Fruit fly (Drosophila melanogaster): ENCODE results near the gene nom.
A peak's percentile ranks its signal among the peaks of the same experiment; 100 is the strongest.

- no peak for TF ChIP-seq Snoo (tag; optimal IDR thresholded peaks at IDR 0.05)
- peak; percentile 94 for TF ChIP-seq gl (tag; optimal IDR thresholded peaks at IDR 0.05)
- TF ChIP-seq fd96Ca (GFP tag; IDR thresholded peaks at IDR 0.05): peak; percentile 94
- TF ChIP-seq CG9948 (tag; optimal IDR thresholded peaks at IDR 0.05): no peak
- TF ChIP-seq D1 (tag; optimal IDR thresholded peaks at IDR 0.05): no peak
- peak; percentile 83 for TF ChIP-seq CG14655 (GFP tag; optimal IDR thresholded peaks at IDR 0.05)
- peak; percentile 84 for TF ChIP-seq CG34367 (tag; optimal IDR thresholded peaks at IDR 0.05)
Measured at dm6 chr3R:8694110-8694826, 28.7 kb upstream of the nom start.

Measured in whole organism, pupa.